Fruit fly (Drosophila melanogaster): Measurements from ENCODE around the gene tim.

The tim gene

dm6 chr2L:3493475-3493874 lies 14.4 kb downstream of the tim start:
- TF ChIP-seq Mnt (GFP tag; optimal IDR thresholded peaks at IDR 0.05) (no peak), CG7101 (tag; optimal IDR thresholded peaks at IDR 0.05) (no peak), Hr96 (GFP tag; optimal IDR thresholded peaks at IDR 0.05) (no peak), CG12768 (GFP tag; optimal IDR thresholded peaks at IDR 0.05) (no peak), CG14711 (tag; optimal IDR thresholded peaks at IDR 0.05) (no peak), kay (GFP tag; ENCODE audit: borderline replicate concordance) (no peak), ovo (GFP tag; optimal IDR thresholded peaks at IDR 0.05) (no peak), cic (GFP tag; optimal IDR thresholded peaks at IDR 0.05) (no peak)

- TF ChIP-seq CG14711 (tag; optimal IDR thresholded peaks at IDR 0.05) (no peak), bab1 (GFP tag; optimal IDR thresholded peaks at IDR 0.05) (no peak), CG11617 (GFP tag; optimal IDR thresholded peaks at IDR 0.05) (no peak), CG7045 (GFP tag; optimal IDR thresholded peaks at IDR 0.05) (no peak), Mnt (GFP tag; optimal IDR thresholded peaks at IDR 0.05) (no peak), CG33017 (tag; optimal IDR thresholded peaks at IDR 0.05) (no peak)
Observed at dm6 chr2L:3490971-3491370, 16.9 kb downstream of the tim start, which contains the start of gene CG15414. TSS of gene CG15414 (minus strand) at chr2L:3491071.

dm6 chr2L:3485506-3485905 lies 22.4 kb downstream of the tim start:
- TF ChIP-seq toe (GFP tag; optimal IDR thresholded peaks at IDR 0.05) (no peak), CG7045 (GFP tag; optimal IDR thresholded peaks at IDR 0.05) (no peak), bab1 (GFP tag; optimal IDR thresholded peaks at IDR 0.05) (no peak), CG5204 (GFP tag; optimal IDR thresholded peaks at IDR 0.05) (no peak), pad (GFP tag; optimal IDR thresholded peaks at IDR 0.05) (no peak)

- TF ChIP-seq CG11617 (GFP tag; optimal IDR thresholded peaks at IDR 0.05): no peak
- TF ChIP-seq Clk (GFP tag; optimal IDR thresholded peaks at IDR 0.05): no peak
- TF ChIP-seq ovo (GFP tag; optimal IDR thresholded peaks at IDR 0.05): no peak
- no peak for TF ChIP-seq CG1620 (GFP tag; optimal IDR thresholded peaks at IDR 0.05)
- no peak for TF ChIP-seq bab1 (GFP tag; optimal IDR thresholded peaks at IDR 0.05)
- TF ChIP-seq cic (GFP tag; optimal IDR thresholded peaks at IDR 0.05): no peak
- no peak for TF ChIP-seq CG7045 (GFP tag; optimal IDR thresholded peaks at IDR 0.05)
- TF ChIP-seq tj (GFP tag; optimal IDR thresholded peaks at IDR 0.05): no peak
- no peak for TF ChIP-seq Mnt (GFP tag; optimal IDR thresholded peaks at IDR 0.05)
- TF ChIP-seq cnc (optimal IDR thresholded peaks at IDR 0.05): no peak
- TF ChIP-seq CG12768 (GFP tag; optimal IDR thresholded peaks at IDR 0.05): no peak
Observed at dm6 chr2L:3484759-3485158, 23.2 kb downstream of the tim start.

dm6 chr2L:3483672-3484071 lies 24.2 kb downstream of the tim start:
- no peak for TF ChIP-seq CG1620 (GFP tag; optimal IDR thresholded peaks at IDR 0.05)
- TF ChIP-seq Clk (GFP tag; optimal IDR thresholded peaks at IDR 0.05): no peak
- TF ChIP-seq cnc (optimal IDR thresholded peaks at IDR 0.05): no peak
- TF ChIP-seq toe (GFP tag; optimal IDR thresholded peaks at IDR 0.05): no peak
- TF ChIP-seq kay (GFP tag; ENCODE audit: borderline replicate concordance): no peak
- no peak for TF ChIP-seq cic (GFP tag; optimal IDR thresholded peaks at IDR 0.05)
- no peak for TF ChIP-seq CG7101 (tag; optimal IDR thresholded peaks at IDR 0.05)
- no peak for TF ChIP-seq bab1 (GFP tag; optimal IDR thresholded peaks at IDR 0.05)
- TF ChIP-seq Mnt (GFP tag; optimal IDR thresholded peaks at IDR 0.05): no peak
- TF ChIP-seq CG33017 (tag; optimal IDR thresholded peaks at IDR 0.05): no peak
- no peak for TF ChIP-seq CG11617 (GFP tag; optimal IDR thresholded peaks at IDR 0.05)
- TF ChIP-seq tj (GFP tag; optimal IDR thresholded peaks at IDR 0.05): no peak
- TF ChIP-seq Hr96 (GFP tag; optimal IDR thresholded peaks at IDR 0.05): no peak
- no peak for TF ChIP-seq CG5204 (GFP tag; optimal IDR thresholded peaks at IDR 0.05)
- TF ChIP-seq Crg-1 (GFP tag; optimal IDR thresholded peaks at IDR 0.05): no peak
- TF ChIP-seq CG14711 (tag; optimal IDR thresholded peaks at IDR 0.05): no peak
- TF ChIP-seq CG7045 (GFP tag; optimal IDR thresholded peaks at IDR 0.05): no peak

dm6 chr2L:3482712-3483111 lies 25.2 kb downstream of the tim start:
- no peak for TF ChIP-seq CG14711 (tag; optimal IDR thresholded peaks at IDR 0.05)
- TF ChIP-seq CG7045 (GFP tag; optimal IDR thresholded peaks at IDR 0.05): peak; percentile 40

- no peak for TF ChIP-seq CG7045 (GFP tag; optimal IDR thresholded peaks at IDR 0.05)
Observed at dm6 chr2L:3482037-3482436, 25.9 kb downstream of the tim start.

- no peak for TF ChIP-seq CG7045 (GFP tag; optimal IDR thresholded peaks at IDR 0.05)
- TF ChIP-seq CG1620 (GFP tag; optimal IDR thresholded peaks at IDR 0.05): no peak
- peak; percentile 10 for TF ChIP-seq CG12768 (GFP tag; optimal IDR thresholded peaks at IDR 0.05)
- peak; percentile 38 for TF ChIP-seq tj (GFP tag; optimal IDR thresholded peaks at IDR 0.05)
- no peak for TF ChIP-seq CG14711 (tag; optimal IDR thresholded peaks at IDR 0.05)
- peak; percentile 31 for TF ChIP-seq kay (GFP tag; ENCODE audit: borderline replicate concordance)
- no peak for TF ChIP-seq Hr96 (GFP tag; optimal IDR thresholded peaks at IDR 0.05)
Observed at dm6 chr2L:3480443-3480839, 27.5 kb downstream of the tim start.
